Fruit fly (Drosophila melanogaster): ENCODE measurements around the gene CG13059.

DNA sequence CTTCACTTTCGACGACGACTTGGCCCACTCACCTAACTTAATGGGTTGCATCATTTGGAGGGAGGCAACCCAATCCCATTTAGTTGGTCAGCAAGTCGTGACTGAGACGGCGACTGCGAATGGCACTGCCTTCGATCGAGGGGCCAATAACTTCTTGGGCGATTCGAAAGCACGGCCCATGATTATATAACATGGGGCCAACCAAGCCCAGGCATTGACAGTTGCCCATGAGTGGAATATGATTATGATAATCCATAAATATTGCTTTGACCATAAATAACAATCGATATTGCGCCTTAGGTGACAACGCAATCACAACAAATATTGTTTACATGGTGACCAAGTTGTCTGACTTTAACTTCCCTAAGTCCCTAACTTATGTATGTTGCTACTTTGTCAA lies 39.7 kb upstream of the CG13059 start, which contains the start of gene CG13048:
- TF ChIP-seq Myc (optimal IDR thresholded peaks at IDR 0.05) = no peak
- TF ChIP-seq ttk (optimal IDR thresholded peaks at IDR 0.05) = no peak
- no peak for TF ChIP-seq h (optimal IDR thresholded peaks at IDR 0.05)
- TF ChIP-seq psq (optimal IDR thresholded peaks at IDR 0.05) = no peak
- TF ChIP-seq insv (optimal IDR thresholded peaks at IDR 0.05) = no peak
- TF ChIP-seq Sin3A (optimal IDR thresholded peaks at IDR 0.05) = no peak

Data from Kc167 (cell line).